Fruit fly (Drosophila melanogaster) whole organism, adult: ENCODE results near the gene CG6034.

Source experiments
- CG11617 ChIP-seq: fragments of 200-800 bp; sonication (Bioruptor generic); optimal IDR thresholded peaks from 2 replicates; lab custom pipeline; 2017; ENCODE audit warnings: mild to moderate bottlenecking, missing biosample characterization, missing genetic modification reagents, missing genetic modification characterization
- CG14711 ChIP-seq: fragments of 200-800 bp; sonication (Bioruptor generic); optimal IDR thresholded peaks from 2 replicates; lab custom pipeline; 2018; ENCODE audit warnings: missing biosample characterization, mild to moderate bottlenecking, missing genetic modification characterization, moderate library complexity
- CG7045 ChIP-seq: fragments of 200-800 bp; sonication (Bioruptor generic); optimal IDR thresholded peaks from 2 replicates; lab custom pipeline; 2017; ENCODE audit warnings: missing biosample characterization, mild to moderate bottlenecking, missing genetic modification characterization
- CG7101 ChIP-seq: fragments of 200-800 bp; sonication (Bioruptor generic); optimal IDR thresholded peaks from 2 replicates; lab custom pipeline; 2018; ENCODE audit warnings: missing biosample characterization, mild to moderate bottlenecking, missing genetic modification characterization, moderate library complexity
- Crg-1 ChIP-seq: fragments of 200-800 bp; sonication (Bioruptor generic); optimal IDR thresholded peaks from 2 replicates; lab custom pipeline; 2016; ENCODE audit warnings: missing biosample characterization, missing genetic modification characterization
- Hr96 ChIP-seq: fragments of 200-800 bp; sonication (Bioruptor generic); optimal IDR thresholded peaks from 2 replicates; lab custom pipeline; 2016; ENCODE audit warnings: missing biosample characterization, missing genetic modification characterization
- Mnt ChIP-seq: fragments of 200-800 bp; sonication (Bioruptor generic); optimal IDR thresholded peaks from 2 replicates; lab custom pipeline; 2016; ENCODE audit warnings: missing biosample characterization, mild to moderate bottlenecking, missing genetic modification characterization
- bab1 ChIP-seq: fragments of 200-800 bp; sonication (Bioruptor generic); optimal IDR thresholded peaks from 3 replicates; lab custom pipeline; 2019; ENCODE audit warnings: missing biosample characterization, mild to moderate bottlenecking, missing genetic modification characterization, moderate library complexity
- kay ChIP-seq: fragments of 200-800 bp; sonication (Bioruptor generic); peaks from one replicate; lab custom pipeline; 2016; ENCODE audit warnings: missing biosample characterization, missing genetic modification characterization, borderline replicate concordance
- pad ChIP-seq: fragments of 200-800 bp; sonication (Bioruptor generic); optimal IDR thresholded peaks from 3 replicates; lab custom pipeline; 2017; ENCODE audit warnings: missing biosample characterization, missing genetic modification characterization, mild to moderate bottlenecking, moderate library complexity, missing genetic modification reagents
- tj ChIP-seq: fragments of 200-800 bp; sonication (Bioruptor generic); optimal IDR thresholded peaks from 3 replicates; lab custom pipeline; 2017; ENCODE audit warnings: missing biosample characterization, mild to moderate bottlenecking, missing genetic modification characterization, moderate library complexity
- toe ChIP-seq: fragments of 200-800 bp; sonication (Bioruptor generic); optimal IDR thresholded peaks from 2 replicates; lab custom pipeline; 2016; ENCODE audit warnings: missing biosample characterization, missing genetic modification characterization

- TF ChIP-seq Crg-1 (GFP tag; lab: Kevin White, UChicago): no peak
- TF ChIP-seq CG14711: no peak
- no peak for TF ChIP-seq pad (GFP tag; lab: Kevin White, UChicago)
- no peak for TF ChIP-seq Hr96 (GFP tag; lab: Kevin White, UChicago)
- peak; percentile 44 for TF ChIP-seq kay (GFP tag; lab: Kevin White, UChicago)
- no peak for TF ChIP-seq CG7101 (tag; lab: Kevin White, UChicago)
- no peak for TF ChIP-seq toe (GFP tag; lab: Kevin White, UChicago)
- TF ChIP-seq tj (GFP tag; lab: Kevin White, UChicago): no peak
- no peak for TF ChIP-seq bab1 (GFP tag; lab: Kevin White, UChicago)
- TF ChIP-seq CG7045 (GFP tag; lab: Kevin White, UChicago): no peak
- TF ChIP-seq CG11617 (GFP tag; lab: Kevin White, UChicago): no peak
- no peak for TF ChIP-seq Mnt (GFP tag; lab: Kevin White, UChicago)
These were observed 10.8 kb upstream of the CG6034 start for dm6 chr3L:17757156-17758083.
